Fruit fly (Drosophila melanogaster) whole organism, adult: ENCODE measurements around the gene Octbeta1R.

Experiments
- CG11617 ChIP-seq: fragments of 200-800 bp; sonication (Bioruptor generic); optimal IDR thresholded peaks from 2 replicates; lab custom pipeline; 2017; ENCODE audit warnings: mild to moderate bottlenecking, missing biosample characterization, missing genetic modification reagents, missing genetic modification characterization
- CG12768 ChIP-seq: fragments of 200-800 bp; sonication (Bioruptor generic); optimal IDR thresholded peaks from 2 replicates; lab custom pipeline; 2017; ENCODE audit warnings: missing biosample characterization, missing genetic modification characterization, mild to moderate bottlenecking, moderate library complexity, missing genetic modification reagents
- CG14711 ChIP-seq: fragments of 200-800 bp; sonication (Bioruptor generic); optimal IDR thresholded peaks from 2 replicates; lab custom pipeline; 2018; ENCODE audit warnings: missing biosample characterization, mild to moderate bottlenecking, missing genetic modification characterization, moderate library complexity
- CG1620 ChIP-seq: fragments of 200-800 bp; sonication (Bioruptor generic); optimal IDR thresholded peaks from 2 replicates; lab custom pipeline; 2016; ENCODE audit warnings: missing biosample characterization, missing genetic modification characterization
- CG33017 ChIP-seq: fragments of 200-800 bp; sonication (Bioruptor generic); optimal IDR thresholded peaks from 2 replicates; lab custom pipeline; 2018; ENCODE audit warnings: missing biosample characterization, mild to moderate bottlenecking, missing genetic modification characterization, moderate library complexity
- CG5204 ChIP-seq: fragments of 200-800 bp; sonication (Bioruptor generic); optimal IDR thresholded peaks from 2 replicates; lab custom pipeline; 2016; ENCODE audit warnings: missing biosample characterization, missing genetic modification characterization
- CG7045 ChIP-seq: fragments of 200-800 bp; sonication (Bioruptor generic); optimal IDR thresholded peaks from 2 replicates; lab custom pipeline; 2017; ENCODE audit warnings: missing biosample characterization, mild to moderate bottlenecking, missing genetic modification characterization
- CG7101 ChIP-seq: fragments of 200-800 bp; sonication (Bioruptor generic); optimal IDR thresholded peaks from 2 replicates; lab custom pipeline; 2018; ENCODE audit warnings: missing biosample characterization, mild to moderate bottlenecking, missing genetic modification characterization, moderate library complexity
- Clk ChIP-seq: fragments of 200-800 bp; sonication (Bioruptor generic); optimal IDR thresholded peaks from 2 replicates; lab custom pipeline; 2017; ENCODE audit warnings: missing biosample characterization, missing genetic modification characterization
- Crg-1 ChIP-seq: fragments of 200-800 bp; sonication (Bioruptor generic); optimal IDR thresholded peaks from 2 replicates; lab custom pipeline; 2016; ENCODE audit warnings: missing biosample characterization, missing genetic modification characterization
- Hr96 ChIP-seq: fragments of 200-800 bp; sonication (Bioruptor generic); optimal IDR thresholded peaks from 2 replicates; lab custom pipeline; 2016; ENCODE audit warnings: missing biosample characterization, missing genetic modification characterization
- Mnt ChIP-seq: fragments of 200-800 bp; sonication (Bioruptor generic); optimal IDR thresholded peaks from 2 replicates; lab custom pipeline; 2016; ENCODE audit warnings: missing biosample characterization, mild to moderate bottlenecking, missing genetic modification characterization
- bab1 ChIP-seq: fragments of 200-800 bp; sonication (Bioruptor generic); optimal IDR thresholded peaks from 3 replicates; lab custom pipeline; 2019; ENCODE audit warnings: missing biosample characterization, mild to moderate bottlenecking, missing genetic modification characterization, moderate library complexity
- cic ChIP-seq: fragments of 200-800 bp; sonication (Bioruptor generic); optimal IDR thresholded peaks from 2 replicates; lab custom pipeline; 2017; ENCODE audit warnings: missing biosample characterization, mild to moderate bottlenecking, missing genetic modification characterization, moderate library complexity
- cnc ChIP-seq, 2 experiments: fragments of >200 bp; optimal IDR thresholded peaks; 2 replicates each; lab custom pipeline; 2017
- kay ChIP-seq: fragments of 200-800 bp; sonication (Bioruptor generic); peaks from one replicate; lab custom pipeline; 2016; ENCODE audit warnings: missing biosample characterization, missing genetic modification characterization, borderline replicate concordance
- ovo ChIP-seq: fragments of 200-800 bp; sonication (Bioruptor generic); optimal IDR thresholded peaks from 2 replicates; lab custom pipeline; 2016; ENCODE audit warnings: missing biosample characterization, missing genetic modification characterization
- pad ChIP-seq: fragments of 200-800 bp; sonication (Bioruptor generic); optimal IDR thresholded peaks from 3 replicates; lab custom pipeline; 2017; ENCODE audit warnings: missing biosample characterization, missing genetic modification characterization, mild to moderate bottlenecking, moderate library complexity, missing genetic modification reagents
- tj ChIP-seq: fragments of 200-800 bp; sonication (Bioruptor generic); optimal IDR thresholded peaks from 3 replicates; lab custom pipeline; 2017; ENCODE audit warnings: missing biosample characterization, mild to moderate bottlenecking, missing genetic modification characterization, moderate library complexity
- toe ChIP-seq: fragments of 200-800 bp; sonication (Bioruptor generic); optimal IDR thresholded peaks from 2 replicates; lab custom pipeline; 2016; ENCODE audit warnings: missing biosample characterization, missing genetic modification characterization

Octbeta1R gene

dm6 chr3R:22492767-22493166, 4.2 kb upstream of the Octbeta1R start, which contains the start of gene tHMG2:
tHMG2 (plus strand) TSS chr3R:22492953.
- TF ChIP-seq CG5204 (GFP tag; lab: Kevin White, UChicago) = no peak
- TF ChIP-seq CG33017 (tag; lab: Kevin White, UChicago) = no peak
- TF ChIP-seq ovo (GFP tag; lab: Kevin White, UChicago) = no peak
- no peak for TF ChIP-seq Crg-1 (GFP tag; lab: Kevin White, UChicago)
- no peak for TF ChIP-seq CG7045
- no peak for TF ChIP-seq Clk (GFP tag; lab: Kevin White, UChicago)
- no peak for TF ChIP-seq CG1620 (GFP tag; lab: Kevin White, UChicago)
- no peak for TF ChIP-seq CG14711 (tag; lab: Kevin White, UChicago)
- TF ChIP-seq Hr96 (GFP tag; lab: Kevin White, UChicago) = no peak

dm6 chr3R:22494523-22495309, 2.3 kb upstream of the Octbeta1R start:
- peak; percentile 29 for TF ChIP-seq pad (GFP tag; lab: Kevin White, UChicago)
- TF ChIP-seq CG12768 (GFP tag; lab: Kevin White, UChicago) = no peak
- no peak for TF ChIP-seq tj
- TF ChIP-seq Mnt (GFP tag; lab: Kevin White, UChicago) = no peak
- TF ChIP-seq toe = no peak
- peak; percentile 78 for TF ChIP-seq CG7045

- TF ChIP-seq Mnt (GFP tag; lab: Kevin White, UChicago) (no peak), Clk (GFP tag; lab: Kevin White, UChicago) (no peak), kay (no peak)
These were observed 6.6 kb downstream of the Octbeta1R start for dm6 chr3R:22503630-22504029.

dm6 chr3R:22515384-22515783, 18.4 kb downstream of the Octbeta1R start:
- TF ChIP-seq CG1620 (GFP tag; lab: Kevin White, UChicago) (no peak), kay (peak; percentile 2)

- peak; percentile 58 for TF ChIP-seq cic (GFP tag; lab: Kevin White, UChicago)
- peak; percentile 54 for TF ChIP-seq CG7101 (tag; lab: Kevin White, UChicago)
- TF ChIP-seq Crg-1 (GFP tag; lab: Kevin White, UChicago) = peak; percentile 62
- TF ChIP-seq Mnt (GFP tag; lab: Kevin White, UChicago) = peak; percentile 20
- TF ChIP-seq pad (GFP tag; lab: Kevin White, UChicago) = peak; percentile 25
- no peak for TF ChIP-seq cnc (optimal IDR thresholded peaks at IDR 0.05; lab: Kevin White, UChicago)
- no peak for TF ChIP-seq Hr96 (GFP tag; lab: Kevin White, UChicago)
- TF ChIP-seq CG5204 (GFP tag; lab: Kevin White, UChicago) = peak; percentile 6
- peak; percentile 44 for TF ChIP-seq CG11617
- no peak for TF ChIP-seq ovo (GFP tag; lab: Kevin White, UChicago)
- TF ChIP-seq tj = peak; percentile 18
- TF ChIP-seq CG14711 (tag; lab: Kevin White, UChicago) = no peak
- TF ChIP-seq CG7045 = peak; percentile 65
- TF ChIP-seq bab1 (GFP tag; lab: Kevin White, UChicago) = no peak
- TF ChIP-seq kay = no peak
- TF ChIP-seq CG12768 (GFP tag; lab: Kevin White, UChicago) = peak; percentile 50
- peak; percentile 32 for TF ChIP-seq CG33017 (tag; lab: Kevin White, UChicago)
- peak; percentile 42 for TF ChIP-seq CG1620 (GFP tag; lab: Kevin White, UChicago)
- TF ChIP-seq Clk (GFP tag; lab: Kevin White, UChicago) = no peak
These were observed 21.3 kb downstream of the Octbeta1R start for dm6 chr3R:22518285-22518684.

- TF ChIP-seq CG1620 (GFP tag; lab: Kevin White, UChicago) = no peak
- peak; percentile 95 for TF ChIP-seq kay
These were observed 21.7 kb downstream of the Octbeta1R start for dm6 chr3R:22518760-22519159.

- TF ChIP-seq Crg-1 (GFP tag; lab: Kevin White, UChicago) (no peak), Hr96 (GFP tag; lab: Kevin White, UChicago) (no peak)
These were observed 23.5 kb downstream of the Octbeta1R start for dm6 chr3R:22520481-22520880.

dm6 chr3R:22522042-22522441, 25.0 kb downstream of the Octbeta1R start:
- no peak for TF ChIP-seq Hr96 (GFP tag; lab: Kevin White, UChicago)
- TF ChIP-seq CG11617 = no peak
- no peak for TF ChIP-seq cic (GFP tag; lab: Kevin White, UChicago)
- TF ChIP-seq CG33017 (tag; lab: Kevin White, UChicago) = no peak
- no peak for TF ChIP-seq kay
- TF ChIP-seq CG5204 (GFP tag; lab: Kevin White, UChicago) = no peak
- TF ChIP-seq tj = no peak
- TF ChIP-seq toe = no peak
- TF ChIP-seq CG14711 (tag; lab: Kevin White, UChicago) = no peak
- no peak for TF ChIP-seq CG7101 (tag; lab: Kevin White, UChicago)
- TF ChIP-seq ovo (GFP tag; lab: Kevin White, UChicago) = no peak
- TF ChIP-seq CG1620 (GFP tag; lab: Kevin White, UChicago) = no peak
- TF ChIP-seq cnc (optimal IDR thresholded peaks at IDR 0.05; lab: Kevin White, UChicago) = no peak
- TF ChIP-seq CG7045 = no peak
- TF ChIP-seq Crg-1 (GFP tag; lab: Kevin White, UChicago) = no peak
- TF ChIP-seq pad (GFP tag; lab: Kevin White, UChicago) = no peak
- TF ChIP-seq Clk (GFP tag; lab: Kevin White, UChicago) = no peak
- no peak for TF ChIP-seq CG12768 (GFP tag; lab: Kevin White, UChicago)
- no peak for TF ChIP-seq bab1 (GFP tag; lab: Kevin White, UChicago)
- no peak for TF ChIP-seq Mnt (GFP tag; lab: Kevin White, UChicago)
